Fruit fly (Drosophila melanogaster): ENCODE data around the gene CG3168.
A peak's percentile ranks its signal among the peaks of the same experiment; 100 is the strongest.

CG3168 gene

DNA sequence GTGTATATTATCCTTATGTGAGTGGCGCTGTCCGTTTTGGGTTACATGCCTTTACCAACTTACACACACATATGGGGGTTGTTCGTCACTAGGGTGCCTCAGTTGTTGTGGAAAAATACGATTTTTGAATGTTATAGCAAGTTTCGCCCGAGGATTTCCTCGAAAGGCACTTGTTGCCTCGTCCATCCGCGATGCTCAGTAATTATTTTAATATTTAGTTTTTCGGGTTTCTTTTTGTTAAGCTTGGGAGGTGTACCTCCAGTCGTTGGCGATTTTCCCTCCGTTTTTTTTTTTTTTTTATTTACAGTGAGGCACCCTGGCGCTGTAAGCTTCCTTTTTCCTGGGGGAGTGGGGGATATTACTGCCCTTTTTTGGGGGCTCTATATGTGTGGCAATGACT, 43.3 kb downstream of the CG3168 start (continued):
- peak; percentile 68 for TF ChIP-seq CoRest (tag; optimal IDR thresholded peaks at IDR 0.05)
- TF ChIP-seq jing (GFP tag; optimal IDR thresholded peaks at IDR 0.05) = no peak
- peak; percentile 46; the same call in 1 of the 3 replicates for TF ChIP-seq CG3726 (GFP tag; IDR thresholded peaks at IDR 0.05)
- peak; percentile 48 for TF ChIP-seq crc (GFP tag; optimal IDR thresholded peaks at IDR 0.05)
- TF ChIP-seq odd (GFP tag; optimal IDR thresholded peaks at IDR 0.05) = peak; percentile 63
- peak; percentile 44 for TF ChIP-seq her (GFP tag; optimal IDR thresholded peaks at IDR 0.05)
- TF ChIP-seq hbn (GFP tag; IDR thresholded peaks at IDR 0.05; ENCODE audit: partially characterized antibody) = no peak
- TF ChIP-seq Hr51 (GFP tag; optimal IDR thresholded peaks at IDR 0.05) = peak; percentile 32 to 71
- TF ChIP-seq fd96Cb (tag; optimal IDR thresholded peaks at IDR 0.05) = peak; percentile 15
- peak; percentile 54 for TF ChIP-seq exex (tag; optimal IDR thresholded peaks at IDR 0.05)
- 0 out of 3 replicates have a peak, but pooled peaks have one; percentile 24 for TF ChIP-seq jigr1 (GFP tag; IDR thresholded peaks at IDR 0.05)
- TF ChIP-seq abd-A (tag; optimal IDR thresholded peaks at IDR 0.05) = peak; percentile 61
- peak; percentile 73 for TF ChIP-seq CG3281 (GFP tag; optimal IDR thresholded peaks at IDR 0.05)
- peak; percentile 13 for TF ChIP-seq CTCF (GFP tag; optimal IDR thresholded peaks at IDR 0.05)
- TF ChIP-seq fd102C (GFP tag; optimal IDR thresholded peaks at IDR 0.05) = no peak
- TF ChIP-seq btn (GFP tag; optimal IDR thresholded peaks at IDR 0.05) = no peak
- peak; percentile 64 for TF ChIP-seq CG10979 (tag; optimal IDR thresholded peaks at IDR 0.05)
- no peak for TF ChIP-seq CG2199 (GFP tag; IDR thresholded peaks at IDR 0.05)
- peak; percentile 14 for TF ChIP-seq CG10462 (GFP tag; optimal IDR thresholded peaks at IDR 0.05)
- TF ChIP-seq danr (GFP tag; IDR thresholded peaks at IDR 0.05) = no peak
- TF ChIP-seq CHES-1-like (GFP tag; optimal IDR thresholded peaks at IDR 0.05) = peak; percentile 32
- TF ChIP-seq oc (tag; optimal IDR thresholded peaks at IDR 0.05) = no peak
- no peak for TF ChIP-seq fru (optimal IDR thresholded peaks at IDR 0.05)
- peak; percentile 18 for TF ChIP-seq CG3163 (GFP tag; optimal IDR thresholded peaks at IDR 0.05)
- peak; percentile 45 for TF ChIP-seq salm (tag; optimal IDR thresholded peaks at IDR 0.05)
- peak; percentile 39 for TF ChIP-seq CG15696 (tag; optimal IDR thresholded peaks at IDR 0.05)
- TF ChIP-seq Atf6 (GFP tag; IDR thresholded peaks at IDR 0.05) = peak; percentile 87
- TF ChIP-seq pum (GFP tag; optimal IDR thresholded peaks at IDR 0.05) = peak; percentile 19
- 0 out of 2 replicates have a peak, but pooled peaks have one; percentile 21 for TF ChIP-seq CG43689 (GFP tag; IDR thresholded peaks at IDR 0.05)
- peak; percentile 34 for TF ChIP-seq pnt (GFP tag; optimal IDR thresholded peaks at IDR 0.05)
- TF ChIP-seq sob (GFP tag; IDR thresholded peaks at IDR 0.05) = peak; percentile 54; the same call in 1 of the 2 replicates
- TF ChIP-seq sd (tag; optimal IDR thresholded peaks at IDR 0.05) = peak; percentile 17
- TF ChIP-seq CG1603 (tag; optimal IDR thresholded peaks at IDR 0.05) = no peak
- TF ChIP-seq Drgx (GFP tag; IDR thresholded peaks at IDR 0.05) = peak; percentile 76
- peak; percentile 71 for TF ChIP-seq CG7839 (tag; optimal IDR thresholded peaks at IDR 0.05)
- peak; percentile 54 to 61 for TF ChIP-seq dpn (GFP tag; optimal IDR thresholded peaks at IDR 0.05)
- TF ChIP-seq Ada2b (GFP tag; IDR thresholded peaks at IDR 0.05) = peak; percentile 55
- peak; percentile 64 for TF ChIP-seq Sox102F (GFP tag; optimal IDR thresholded peaks at IDR 0.05)
- TF ChIP-seq Hand (GFP tag; optimal IDR thresholded peaks at IDR 0.05) = peak; percentile 90
- TF ChIP-seq dmrt99B (tag; optimal IDR thresholded peaks at IDR 0.05) = peak; percentile 77
- TF ChIP-seq Neu2 (GFP tag; optimal IDR thresholded peaks at IDR 0.05; ENCODE audit: borderline replicate concordance) = no peak
- TF ChIP-seq CG8359 (GFP tag; optimal IDR thresholded peaks at IDR 0.05; ENCODE audit: borderline replicate concordance) = no peak
- TF ChIP-seq usp (GFP tag; optimal IDR thresholded peaks at IDR 0.05) = no peak
- TF ChIP-seq CG7928 (GFP tag; optimal IDR thresholded peaks at IDR 0.05) = no peak
- no peak for TF ChIP-seq tio (GFP tag; optimal IDR thresholded peaks at IDR 0.05)
- TF ChIP-seq CG14667 (GFP tag; IDR thresholded peaks at IDR 0.05) = peak; percentile 51
- peak; percentile 67; the same call in 1 of the 3 replicates for TF ChIP-seq tgo (GFP tag; IDR thresholded peaks at IDR 0.05)
- no peak for TF ChIP-seq pan (optimal IDR thresholded peaks at IDR 0.05)
- peak in 1 of 2 experiments; percentile 76 for TF ChIP-seq pan (GFP tag; optimal IDR thresholded peaks at IDR 0.05 in 1 of 2, IDR thresholded peaks at IDR 0.05 in 1 of 2)
- TF ChIP-seq inv (GFP tag; IDR thresholded peaks at IDR 0.05; ENCODE audit: partially characterized antibody) = no peak
- peak; percentile 74 for TF ChIP-seq CG6854 (GFP tag; optimal IDR thresholded peaks at IDR 0.05)

Measured in whole organism, embryonic.